Fruit fly (Drosophila melanogaster) whole organism, prepupa: Measurements from ENCODE around the gene CG9986.

Experiments
- Blimp-1 ChIP-seq: fragments of 200-800 bp; sonication (Bioruptor generic); optimal IDR thresholded peaks from 3 replicates; lab custom pipeline; 2017; ENCODE audit warnings: missing biosample characterization, missing genetic modification characterization, mild to moderate bottlenecking, moderate library complexity, missing genetic modification reagents
- CG11762 ChIP-seq: fragments of 200-800 bp; sonication (Bioruptor generic); optimal IDR thresholded peaks from 3 replicates; lab custom pipeline; 2016; ENCODE audit warnings: missing biosample characterization, missing genetic modification characterization; ENCODE audit not compliant: insufficient read depth
- CG11902 ChIP-seq: fragments of 200-800 bp; sonication (Bioruptor generic); optimal IDR thresholded peaks from 3 replicates; lab custom pipeline; 2016; ENCODE audit warnings: missing biosample characterization, missing genetic modification characterization
- CG15336 ChIP-seq: fragments of 200-800 bp; sonication (Bioruptor generic); IDR thresholded peaks from 2 replicates; pipeline ENCODE4 v1.3.6; 2022; ENCODE audit warnings: missing biosample characterization, missing genetic modification characterization
- CG1621 ChIP-seq: fragments of 200-800 bp; sonication (Bioruptor generic); optimal IDR thresholded peaks from 3 replicates; lab custom pipeline; 2018; ENCODE audit warnings: missing biosample characterization, mild to moderate bottlenecking, missing genetic modification characterization
- CG16779 ChIP-seq: fragments of 200-800 bp; sonication (Bioruptor generic); optimal IDR thresholded peaks from 3 replicates; lab custom pipeline; 2017; ENCODE audit warnings: missing biosample characterization, mild to moderate bottlenecking, missing genetic modification characterization
- CG32006 ChIP-seq: fragments of 200-800 bp; sonication (Bioruptor generic); optimal IDR thresholded peaks from 3 replicates; lab custom pipeline; 2017; ENCODE audit warnings: missing biosample characterization, mild to moderate bottlenecking, missing genetic modification characterization
- CG34406 ChIP-seq: fragments of 200-800 bp; sonication (Bioruptor generic); optimal IDR thresholded peaks from 3 replicates; lab custom pipeline; 2016; ENCODE audit warnings: missing biosample characterization, missing genetic modification characterization
- CG3919 ChIP-seq: fragments of 200-800 bp; sonication (Bioruptor generic); optimal IDR thresholded peaks from 3 replicates; lab custom pipeline; 2016; ENCODE audit warnings: missing biosample characterization, missing genetic modification characterization
- CG4318 ChIP-seq: fragments of 200-800 bp; sonication (Bioruptor generic); optimal IDR thresholded peaks from 3 replicates; lab custom pipeline; 2017; ENCODE audit warnings: missing biosample characterization, mild to moderate bottlenecking, missing genetic modification characterization
- CG6163 ChIP-seq: fragments of 200-800 bp; sonication (Bioruptor generic); IDR thresholded peaks from 3 replicates; pipeline ENCODE4 v1.3.6; 2022; ENCODE audit warnings: missing biosample characterization, missing genetic modification characterization
- CG6808 ChIP-seq: fragments of 200-800 bp; sonication (Bioruptor generic); optimal IDR thresholded peaks from 3 replicates; lab custom pipeline; 2017; ENCODE audit warnings: missing biosample characterization, missing genetic modification characterization, mild to moderate bottlenecking, moderate library complexity, missing genetic modification reagents
- CG6854 ChIP-seq: fragments of 200-800 bp; sonication (Bioruptor generic); optimal IDR thresholded peaks from 2 replicates; lab custom pipeline; 2017; ENCODE audit warnings: missing biosample characterization, mild to moderate bottlenecking, missing genetic modification characterization
- CG7368 ChIP-seq: fragments of 200-800 bp; sonication (Bioruptor generic); optimal IDR thresholded peaks from 3 replicates; lab custom pipeline; 2016; ENCODE audit warnings: missing biosample characterization, missing genetic modification characterization
- CG8119 ChIP-seq: fragments of 200-800 bp; sonication (Bioruptor generic); IDR thresholded peaks from 3 replicates; pipeline ENCODE4 v1.3.6; 2022; ENCODE audit warnings: missing biosample characterization, missing genetic modification characterization
- CG9139 ChIP-seq: fragments of 200-800 bp; sonication (Bioruptor generic); optimal IDR thresholded peaks from 3 replicates; lab custom pipeline; 2017; ENCODE audit warnings: missing biosample characterization, mild to moderate bottlenecking, missing genetic modification characterization
- Eip78C ChIP-seq: fragments of 200-800 bp; sonication (Bioruptor generic); peaks from one replicate; lab custom pipeline; 2016; ENCODE audit warnings: missing biosample characterization, missing genetic modification characterization
- Eip93F ChIP-seq: fragments of 200-800 bp; sonication (Bioruptor generic); optimal IDR thresholded peaks from 2 replicates; lab custom pipeline; 2016; ENCODE audit warnings: missing biosample characterization, mild to moderate bottlenecking, missing genetic modification characterization
- Ets21C ChIP-seq: fragments of 200-800 bp; sonication (Bioruptor generic); optimal IDR thresholded peaks from 3 replicates; lab custom pipeline; 2016; ENCODE audit warnings: missing biosample characterization, missing genetic modification characterization
- Ets96B ChIP-seq: fragments of 200-800 bp; optimal IDR thresholded peaks from 2 replicates; lab custom pipeline; 2019; ENCODE audit warnings: missing biosample characterization, mild to moderate bottlenecking, missing genetic modification characterization, moderate library complexity
- Gug ChIP-seq: fragments of 200-800 bp; sonication (Bioruptor generic); IDR thresholded peaks from 2 replicates; pipeline ENCODE4 v1.3.6; 2022; ENCODE audit warnings: missing biosample characterization, missing genetic modification characterization
- Hr38 ChIP-seq: sonication (Bioruptor generic); optimal IDR thresholded peaks from 2 replicates; lab custom pipeline; 2016; ENCODE audit warnings: missing biosample characterization, missing genetic modification characterization
- Hr39 ChIP-seq: fragments of 200-800 bp; sonication (Bioruptor generic); optimal IDR thresholded peaks from 2 replicates; lab custom pipeline; 2016; ENCODE audit warnings: missing biosample characterization, missing genetic modification characterization
- Met ChIP-seq: fragments of 200-800 bp; sonication (Bioruptor generic); optimal IDR thresholded peaks from 3 replicates; lab custom pipeline; 2016; ENCODE audit warnings: missing biosample characterization, missing genetic modification characterization
- Smox ChIP-seq: fragments of 200-800 bp; sonication (Bioruptor generic); optimal IDR thresholded peaks from 3 replicates; lab custom pipeline; 2016; ENCODE audit warnings: missing biosample characterization, missing genetic modification characterization
- Sox102F ChIP-seq: fragments of 200-800 bp; sonication (Bioruptor generic); optimal IDR thresholded peaks from 2 replicates; lab custom pipeline; 2016; ENCODE audit warnings: missing biosample characterization, mild to moderate bottlenecking, missing genetic modification characterization
- Sox14 ChIP-seq: fragments of 200-800 bp; sonication (Bioruptor generic); optimal IDR thresholded peaks from 3 replicates; lab custom pipeline; 2016; ENCODE audit warnings: missing biosample characterization, missing genetic modification characterization
- Sox15 ChIP-seq: fragments of 200-800 bp; sonication (Bioruptor generic); optimal IDR thresholded peaks from 3 replicates; lab custom pipeline; 2016; ENCODE audit warnings: missing biosample characterization, missing genetic modification characterization
- achi ChIP-seq: fragments of 200-800 bp; sonication (Bioruptor generic); optimal IDR thresholded peaks from 3 replicates; lab custom pipeline; 2016; ENCODE audit warnings: missing biosample characterization, missing genetic modification characterization
- cyc ChIP-seq: fragments of 200-800 bp; sonication (Bioruptor generic); optimal IDR thresholded peaks from 3 replicates; lab custom pipeline; 2016; ENCODE audit warnings: missing biosample characterization, missing genetic modification characterization
- dac ChIP-seq: fragments of 200-800 bp; sonication (Bioruptor generic); optimal IDR thresholded peaks from 2 replicates; lab custom pipeline; 2017; ENCODE audit warnings: missing biosample characterization, mild to moderate bottlenecking, missing genetic modification characterization
- eg ChIP-seq: fragments of 200-800 bp; sonication (Bioruptor generic); IDR thresholded peaks from 3 replicates; pipeline ENCODE4 v1.3.6; 2022; ENCODE audit warnings: missing biosample characterization, missing genetic modification characterization
- esn ChIP-seq: fragments of 200-800 bp; sonication (Bioruptor generic); optimal IDR thresholded peaks from 2 replicates; lab custom pipeline; 2016; ENCODE audit warnings: missing biosample characterization, mild to moderate bottlenecking, missing genetic modification characterization, moderate library complexity
- fd59A ChIP-seq: fragments of 200-800 bp; sonication (Bioruptor generic); optimal IDR thresholded peaks from 2 replicates; lab custom pipeline; 2017; ENCODE audit warnings: missing biosample characterization, mild to moderate bottlenecking, missing genetic modification characterization, missing genetic modification reagents
- fd85E ChIP-seq: fragments of 200-800 bp; sonication (Bioruptor generic); optimal IDR thresholded peaks from 3 replicates; lab custom pipeline; 2016; ENCODE audit warnings: missing biosample characterization, missing genetic modification characterization
- lz ChIP-seq: fragments of 200-800 bp; sonication (Bioruptor generic); optimal IDR thresholded peaks from 3 replicates; lab custom pipeline; 2016; ENCODE audit warnings: missing biosample characterization, missing genetic modification characterization
- net ChIP-seq: fragments of 200-800 bp; sonication (Bioruptor generic); optimal IDR thresholded peaks from 3 replicates; lab custom pipeline; 2016; ENCODE audit warnings: missing biosample characterization, missing genetic modification characterization
- pdm3 ChIP-seq: fragments of 200-800 bp; sonication (Bioruptor generic); optimal IDR thresholded peaks from 3 replicates; lab custom pipeline; 2016; ENCODE audit warnings: missing biosample characterization, missing genetic modification characterization
- salr ChIP-seq, 2 experiments: fragments of 200-800 bp; sonication (Bioruptor generic); optimal IDR thresholded peaks; 3 replicates each; lab custom pipeline; 2016 to 2018; ENCODE audit warnings: missing biosample characterization in 2 of 2, missing genetic modification characterization in 2 of 2, mild to moderate bottlenecking in 1 of 2
- ss ChIP-seq, 2 experiments: fragments of 200-800 bp; sonication (Bioruptor generic); optimal IDR thresholded peaks; 2 replicates in 1 of 2; 3 replicates in 1 of 2; lab custom pipeline; 2017 to 2018; ENCODE audit warnings: mild to moderate bottlenecking in 2 of 2, missing biosample characterization in 2 of 2, missing genetic modification characterization in 2 of 2, moderate library complexity in 1 of 2
- svp ChIP-seq: fragments of 200-800 bp; sonication (Bioruptor generic); peaks from one replicate; lab custom pipeline; 2016; ENCODE audit warnings: missing biosample characterization, missing genetic modification characterization
- topi ChIP-seq: fragments of 200-800 bp; sonication (Bioruptor generic); optimal IDR thresholded peaks from 3 replicates; lab custom pipeline; 2016; ENCODE audit warnings: missing biosample characterization, missing genetic modification characterization
- vri ChIP-seq: fragments of 200-800 bp; sonication (Bioruptor generic); optimal IDR thresholded peaks from 3 replicates; lab custom pipeline; 2016; ENCODE audit warnings: missing biosample characterization, mild to moderate bottlenecking, missing genetic modification characterization

The CG9986 gene

dm6 chr3R:28634981-28635930 lies 29.4 kb downstream of the CG9986 start, which contains the start of gene CG10011:
CG10011 (minus strand) TSS chr3R:28635099.
- TF ChIP-seq svp (GFP tag; lab: Kevin White, UChicago) (peak; percentile 51), vri (GFP tag; lab: Kevin White, UChicago) (no peak), eg (GFP tag; lab: Robert Waterston, UW) (0 out of 3 replicates have a peak, but pooled peaks have one; percentile 25), CG11902 (no peak), pdm3 (GFP tag; lab: Kevin White, UChicago) (no peak), CG3919 (GFP tag; lab: Kevin White, UChicago) (peak; percentile 10), cyc (GFP tag; lab: Kevin White, UChicago) (no peak), Blimp-1 (GFP tag; lab: Kevin White, UChicago) (peak; percentile 5), CG9139 (GFP tag; lab: Kevin White, UChicago) (no peak), Ets21C (GFP tag; lab: Kevin White, UChicago) (no peak), topi (GFP tag; lab: Kevin White, UChicago) (no peak), CG11762 (GFP tag; lab: Kevin White, UChicago) (no peak), Eip93F (GFP tag; lab: Kevin White, UChicago) (no peak), CG15336 (peak; percentile 30; the same call in 1 of the 2 replicates), fd85E (GFP tag; lab: Kevin White, UChicago) (no peak), Hr39 (GFP tag; lab: Kevin White, UChicago) (no peak), fd59A (GFP tag; lab: Kevin White, UChicago) (no peak), ss (GFP tag; optimal IDR thresholded peaks at IDR 0.05; lab: Kevin White, UChicago) (no peak), CG6854 (no peak), Eip78C (GFP tag; lab: Kevin White, UChicago) (peak; percentile 75), CG32006 (no peak), esn (GFP tag; lab: Kevin White, UChicago) (peak; percentile 37), Met (peak; percentile 20), CG6163 (GFP tag; lab: Robert Waterston, UW) (peak; percentile 30; the same call in 1 of the 3 replicates), CG7368 (GFP tag; lab: Kevin White, UChicago) (peak; percentile 17), net (GFP tag; lab: Kevin White, UChicago) (no peak), CG6808 (peak; percentile 10), dac (no peak), lz (GFP tag; lab: Kevin White, UChicago) (peak; percentile 2), CG4318 (GFP tag; lab: Kevin White, UChicago) (no peak), CG1621 (tag; lab: Kevin White, UChicago) (no peak), CG34406 (GFP tag; lab: Kevin White, UChicago) (no peak), Smox (GFP tag; lab: Kevin White, UChicago) (no peak), CG8119 (GFP tag; lab: Robert Waterston, UW) (no peak), Gug (GFP tag; lab: Robert Waterston, UW) (no peak), Sox102F (GFP tag; lab: Kevin White, UChicago) (peak; percentile 11), Sox15 (GFP tag; lab: Kevin White, UChicago) (no peak), Hr38 (GFP tag; lab: Kevin White, UChicago) (no peak), achi (GFP tag; lab: Kevin White, UChicago) (no peak), salr (GFP tag; optimal IDR thresholded peaks at IDR 0.05; lab: Kevin White, UChicago) (no peak), Ets96B (no peak), CG16779 (tag; lab: Kevin White, UChicago) (no peak), Sox14 (peak; percentile 29)
